Fruit fly (Drosophila melanogaster) S2 (cell line): ENCODE measurements around the gene CG5509.
"Not testable (repeated sequence)": the region's sequence is repeated elsewhere in the genome, so short reads cannot be mapped to it uniquely, and the experiment has no call there.

Experiments
- CG8478 ChIP-seq: fragments of >200 bp; optimal IDR thresholded peaks from 2 replicates; lab custom pipeline; 2018
- CTCF ChIP-seq, 2 experiments: fragments of >200 bp; optimal IDR thresholded peaks; 2 replicates each; lab custom pipeline; 2018

The CG5509 gene

DNA sequence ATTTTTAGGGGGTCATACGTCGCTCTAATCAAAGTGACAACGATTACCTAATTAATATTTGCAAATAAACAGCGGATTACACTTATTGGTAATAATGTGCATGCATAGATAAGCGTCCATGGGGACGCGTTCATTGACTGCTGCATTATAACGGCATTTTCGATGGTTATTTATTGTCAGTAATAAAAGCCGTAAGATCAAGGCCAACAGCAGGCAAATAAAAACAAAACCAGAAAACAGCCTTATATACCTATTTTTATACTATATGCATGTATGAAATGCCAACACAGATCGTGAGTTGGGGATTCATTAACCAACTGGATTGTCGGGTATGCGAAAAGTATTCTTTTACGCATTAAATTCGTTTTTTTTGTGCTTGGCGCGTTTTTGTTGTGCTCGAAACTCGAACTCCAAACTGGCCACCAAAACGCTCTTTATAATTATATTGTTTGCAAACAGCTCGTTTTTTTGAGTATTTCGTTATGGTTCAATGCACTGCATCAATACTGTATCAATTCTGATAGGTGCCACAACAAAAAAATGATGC is 1.5 kb upstream of the CG5509 start:
- TF ChIP-seq CG8478 (lab: Kevin White, UChicago) (no peak), CTCF (optimal IDR thresholded peaks at IDR 0.05; lab: Kevin White, UChicago) (no peak)

DNA sequence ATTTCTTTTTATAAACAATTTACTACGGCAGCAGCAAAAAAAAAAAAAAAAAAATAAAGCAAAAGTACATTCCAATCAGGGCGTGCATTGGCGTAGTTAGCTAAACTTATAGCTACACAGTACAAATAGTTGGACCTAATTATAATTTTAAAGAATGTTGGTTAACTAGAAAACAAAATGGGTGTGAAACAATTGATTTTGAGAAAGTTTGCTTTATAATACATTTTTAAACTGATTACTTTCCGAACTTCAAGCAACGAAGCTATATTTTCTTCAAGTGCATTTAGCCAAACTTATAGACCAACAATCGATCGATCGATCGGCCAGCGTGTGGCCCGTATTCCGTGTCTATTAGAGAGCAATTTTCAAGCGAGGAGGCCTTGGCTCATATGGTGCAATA is 888 bp upstream of the CG5509 start:
- TF ChIP-seq CG8478 (lab: Kevin White, UChicago) = no peak
- TF ChIP-seq CTCF (optimal IDR thresholded peaks at IDR 0.05; lab: Kevin White, UChicago) = no peak

DNA sequence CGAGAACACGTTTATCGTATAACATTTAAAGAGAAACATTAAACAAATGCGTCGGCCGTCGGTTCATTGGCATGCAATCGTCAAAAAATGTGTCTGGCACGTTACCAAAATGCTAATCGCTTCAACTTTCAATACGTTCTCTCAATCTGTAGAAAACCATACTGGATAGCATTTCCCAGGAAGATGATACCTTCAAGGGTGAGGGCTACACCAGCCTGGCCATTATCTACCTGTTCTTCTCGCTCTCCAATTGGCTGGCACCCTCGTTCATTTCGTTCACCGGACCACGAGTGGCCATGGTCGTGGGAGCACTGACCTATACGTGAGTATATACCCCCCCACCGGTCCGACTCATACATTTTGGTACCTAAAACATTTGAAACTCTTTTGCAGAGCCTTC is 2.2 kb downstream of the CG5509 start:
- TF ChIP-seq CG8478 (lab: Kevin White, UChicago) = no peak
- no peak for TF ChIP-seq CTCF (optimal IDR thresholded peaks at IDR 0.05; lab: Kevin White, UChicago)

DNA sequence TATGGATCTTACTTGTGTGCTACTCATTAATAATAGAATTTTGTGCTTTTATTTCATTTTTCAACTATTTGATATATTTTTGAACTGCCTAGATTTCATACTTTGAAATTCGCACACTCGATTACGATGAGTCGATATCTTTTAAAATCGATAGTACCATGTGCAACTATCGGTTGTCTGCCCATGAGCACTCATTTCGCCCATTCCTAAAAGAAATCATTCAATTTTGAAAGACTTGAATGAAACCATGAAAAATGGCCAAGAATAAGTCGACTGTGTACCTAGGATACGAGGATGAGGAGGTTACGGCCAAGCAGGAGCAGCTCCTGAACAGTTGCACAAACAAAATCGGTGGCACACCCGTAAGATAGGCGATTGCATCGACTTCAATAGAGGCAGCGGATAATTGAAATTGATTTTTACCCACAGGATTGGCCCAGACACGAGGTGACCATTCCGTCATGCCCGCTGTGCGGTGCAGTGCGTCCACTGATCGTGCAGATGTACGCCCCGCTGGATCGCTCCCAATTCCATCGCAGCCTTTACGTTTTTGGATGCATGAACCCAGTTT is 4.2 kb downstream of the CG5509 start, which contains the start of gene trus:
TSS of gene trus (plus strand) at position 204 of the 571 bp plus-strand sequence.
- TF ChIP-seq CTCF (optimal IDR thresholded peaks at IDR 0.05; lab: Kevin White, UChicago) (no peak), CG8478 (lab: Kevin White, UChicago) (no peak)

DNA sequence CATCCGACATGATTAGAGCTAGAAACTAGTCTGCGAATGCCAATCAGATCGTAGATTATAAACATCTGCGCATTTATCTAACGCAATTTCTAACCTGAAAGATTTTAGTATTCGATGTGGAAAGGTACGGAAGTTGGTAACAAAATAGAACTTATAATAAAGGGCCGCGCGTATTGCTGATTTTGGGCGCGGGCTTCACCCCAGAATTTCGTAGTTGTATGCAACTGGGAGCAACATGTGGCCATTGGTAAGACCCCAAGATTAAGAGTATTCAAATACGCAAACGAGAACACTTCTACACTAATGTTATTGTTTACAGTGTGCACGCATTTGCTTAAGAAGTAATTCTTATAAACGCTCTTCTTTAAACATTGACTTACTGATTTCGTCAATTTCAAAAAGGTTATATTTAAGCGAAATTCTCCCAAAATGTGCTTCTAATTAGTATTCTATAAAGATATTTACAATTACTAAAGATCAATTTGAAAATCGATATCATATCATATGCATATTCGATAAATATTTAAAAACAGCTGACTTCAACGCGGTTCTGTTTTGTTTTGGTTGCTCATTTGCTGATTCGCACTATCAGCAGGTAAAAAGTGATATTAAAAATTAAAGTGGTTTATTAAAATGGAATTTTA is 7.7 kb downstream of the CG5509 start, which contains the start of the genes CG5961 and Polr3C:
TSS of gene CG5961 (minus strand) at position 416 of the 644 bp plus-strand sequence.
TSS of gene Polr3C (plus strand) at position 536 of the 644 bp plus-strand sequence.
- TF ChIP-seq CTCF (optimal IDR thresholded peaks at IDR 0.05; lab: Kevin White, UChicago) (no peak), CG8478 (lab: Kevin White, UChicago) (no peak)

DNA sequence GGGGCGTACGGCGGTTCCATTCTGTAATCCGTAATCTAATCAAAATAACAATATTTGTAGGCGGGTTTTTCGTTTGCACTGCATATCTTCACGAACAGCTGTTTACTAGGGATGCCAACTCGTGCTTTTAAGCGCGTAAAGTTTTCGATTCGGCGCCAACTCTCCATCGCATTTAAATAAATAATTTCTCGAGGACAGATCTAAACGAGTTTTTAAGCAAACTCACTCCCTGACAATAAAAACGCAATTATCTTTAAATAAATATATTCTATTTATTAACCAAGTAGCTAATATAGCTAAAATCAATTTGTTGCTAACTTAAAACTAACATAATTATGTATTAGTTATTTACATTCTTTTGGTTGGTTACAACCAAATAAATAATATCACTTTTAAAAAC is 12.9 kb downstream of the CG5509 start, which contains the start of gene CG5608:
TSS of gene CG5608 (minus strand) at position 101 of the 400 bp plus-strand sequence.
- not testable (repeated sequence) for TF ChIP-seq CTCF (optimal IDR thresholded peaks at IDR 0.05; lab: Kevin White, UChicago); CG8478 (lab: Kevin White, UChicago)

DNA sequence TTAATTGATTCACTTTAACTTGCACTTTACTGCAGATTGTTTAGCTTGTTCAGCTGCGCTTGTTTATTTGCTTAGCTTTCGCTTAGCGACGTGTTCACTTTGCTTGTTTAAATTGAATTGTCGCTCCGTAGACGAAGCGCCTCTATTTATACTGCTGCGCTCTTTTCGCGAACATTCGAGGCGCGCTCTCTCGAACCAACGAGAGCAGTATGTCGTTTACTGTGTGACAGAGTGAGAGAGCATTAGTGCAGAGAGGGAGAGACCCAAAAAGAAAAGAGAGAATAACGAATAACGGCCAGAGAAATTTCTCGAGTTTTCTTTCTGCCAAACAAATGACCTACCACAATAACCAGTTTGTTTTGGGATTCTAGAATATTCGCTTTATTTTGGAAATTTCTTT is 15.4 kb downstream of the CG5509 start, which contains the start of gene Hsp70Ba:
TSS of gene Hsp70Ba (minus strand) at position 102 of the 400 bp plus-strand sequence.
- not testable (repeated sequence) for TF ChIP-seq CG8478 (lab: Kevin White, UChicago); CTCF (optimal IDR thresholded peaks at IDR 0.05; lab: Kevin White, UChicago)

DNA sequence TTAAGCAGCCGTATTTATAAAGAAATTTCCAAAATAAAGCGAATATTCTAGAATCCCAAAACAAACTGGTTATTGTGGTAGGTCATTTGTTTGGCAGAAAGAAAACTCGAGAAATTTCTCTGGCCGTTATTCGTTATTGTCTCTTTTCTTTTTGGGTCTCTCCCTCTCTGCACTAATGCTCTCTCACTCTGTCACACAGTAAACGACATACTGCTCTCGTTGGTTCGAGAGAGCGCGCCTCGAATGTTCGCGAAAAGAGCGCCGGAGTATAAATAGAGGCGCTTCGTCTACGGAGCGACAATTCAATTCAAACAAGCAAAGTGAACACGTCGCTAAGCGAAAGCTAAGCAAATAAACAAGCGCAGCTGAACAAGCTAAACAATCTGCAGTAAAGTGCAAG is 49.9 kb downstream of the CG5509 start, which contains the start of gene Hsp70Bbb:
TSS of gene Hsp70Bbb (plus strand) at position 301 of the 400 bp plus-strand sequence.
- not testable (repeated sequence) for TF ChIP-seq CTCF (optimal IDR thresholded peaks at IDR 0.05; lab: Kevin White, UChicago); CG8478 (lab: Kevin White, UChicago)
